Worm (Caenorhabditis elegans) whole organism, midembryonic: ENCODE results near the gene ttll-5.

ENCODE experiments used
- T22C8.4 ChIP-seq: fragments of 200-800 bp; sonication (Bioruptor generic); IDR thresholded peaks from 2 replicates; pipeline ENCODE4 v1.3.6; 2022; ENCODE audit warnings: missing genetic modification characterization, missing compliant biosample characterization
- ref-1 ChIP-seq: fragments of 200-800 bp; sonication (Bioruptor generic); conservative IDR thresholded peaks from 2 replicates; pipeline ENCODE4 v1.3.6; 2022; ENCODE audit warnings: missing genetic modification reagents, missing genetic modification characterization, missing compliant biosample characterization
- ztf-23 ChIP-seq: fragments of 200-800 bp; sonication (Bioruptor generic); IDR thresholded peaks from 2 replicates; pipeline ENCODE4 v1.3.6; 2022; ENCODE audit warnings: missing genetic modification reagents, missing genetic modification characterization, missing compliant biosample characterization
- ztf-29 ChIP-seq: fragments of 200-800 bp; sonication (Bioruptor generic); IDR thresholded peaks from 2 replicates; pipeline ENCODE4 v1.3.6; 2022; ENCODE audit warnings: missing genetic modification reagents, missing genetic modification characterization, missing compliant biosample characterization

DNA sequence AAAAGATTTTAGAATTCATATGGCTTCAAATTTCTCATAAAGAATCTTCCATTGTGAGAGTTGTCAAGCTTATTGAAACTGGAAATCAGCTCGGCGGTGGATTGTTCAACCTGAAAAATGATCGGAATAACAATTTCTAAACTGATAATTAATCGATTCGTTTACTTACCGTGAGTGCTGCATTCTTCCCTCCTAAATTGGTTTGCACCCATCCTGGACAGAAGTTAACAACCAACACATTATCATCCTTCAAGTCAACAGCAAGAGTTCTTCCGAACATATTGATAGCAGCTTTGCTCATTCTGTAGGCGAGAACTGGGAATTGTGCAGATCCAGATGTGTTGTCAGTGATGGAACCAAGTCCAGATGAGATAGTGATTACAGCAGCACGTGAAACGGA, 6.3 kb downstream of the ttll-5 start:
- TF ChIP-seq ztf-23 (GFP tag; lab: Robert Waterston, UW): no peak
- TF ChIP-seq ztf-29: no peak
- no peak for TF ChIP-seq T22C8.4 (GFP tag; lab: Robert Waterston, UW)
- no peak for TF ChIP-seq ref-1 (GFP tag; lab: Robert Waterston, UW)
